Worm (Caenorhabditis elegans) whole organism, L4/young adult: Measurements from ENCODE around the gene srd-70.

Experiments
- W03F9.2 ChIP-seq: fragments of 150-350 bp; optimal IDR thresholded peaks from 2 replicates; lab custom pipeline; 2014; ENCODE audit warnings: missing biosample characterization, missing genetic modification characterization
- dao-5 ChIP-seq: sonication (generic microtip); optimal IDR thresholded peaks from 2 replicates; lab custom pipeline; 2016; ENCODE audit warnings: missing genotype, missing genetic modification characterization, moderate library complexity, missing compliant biosample characterization
- him-1 ChIP-seq: sonication (generic microtip); optimal IDR thresholded peaks from 2 replicates; lab custom pipeline; 2016; ENCODE audit warnings: missing genotype, missing genetic modification reagents, missing genetic modification characterization, missing compliant biosample characterization

ce11 chrV:20486549-20486948 lies 32.6 kb downstream of the srd-70 start:
- TF ChIP-seq him-1 (tag; lab: Kevin White, UChicago) (no peak), dao-5 (no peak), W03F9.2 (no peak)
